Worm (Caenorhabditis elegans) whole organism, mixed stage, embryonic: ENCODE data around the gene Y73B6BL.47.
A peak's percentile ranks its signal among the peaks of the same experiment; 100 is the strongest.

ENCODE experiments used
- M03D4.4 ChIP-seq: sonication (generic microtip); optimal IDR thresholded peaks from 2 replicates; lab custom pipeline; 2017; ENCODE audit warnings: mild to moderate bottlenecking, missing genetic modification characterization, missing compliant biosample characterization
- bed-3 ChIP-seq: fragments of 200-800 bp; sonication (Bioruptor generic); optimal IDR thresholded peaks from 3 replicates; lab custom pipeline; 2018; ENCODE audit warnings: mild to moderate bottlenecking, missing genetic modification characterization, moderate library complexity, missing compliant biosample characterization
- ceh-39 ChIP-seq: fragments of 150-350 bp; optimal IDR thresholded peaks from 2 replicates; lab custom pipeline; 2014; ENCODE audit warnings: missing biosample characterization, missing genetic modification characterization
- ceh-43 ChIP-seq: fragments of 200-800 bp; sonication (Bioruptor generic); optimal IDR thresholded peaks from 2 replicates; lab custom pipeline; 2018; ENCODE audit warnings: mild to moderate bottlenecking, missing genetic modification characterization, moderate library complexity, missing compliant biosample characterization
- ceh-83 ChIP-seq: fragments of 200-800 bp; sonication (Bioruptor generic); optimal IDR thresholded peaks from 2 replicates; lab custom pipeline; 2018; ENCODE audit warnings: mild to moderate bottlenecking, missing genetic modification characterization, missing compliant biosample characterization
- ces-1 ChIP-seq: fragments of 150-350 bp; optimal IDR thresholded peaks from 2 replicates; lab custom pipeline; 2014; ENCODE audit warnings: missing biosample characterization, missing genetic modification reagents, missing genetic modification characterization
- drap-1 ChIP-seq: fragments of 200-800 bp; sonication (Bioruptor generic); optimal IDR thresholded peaks from 3 replicates; lab custom pipeline; 2018; ENCODE audit warnings: mild to moderate bottlenecking, missing genetic modification characterization, missing compliant biosample characterization
- elt-1 ChIP-seq: sonication (generic microtip); optimal IDR thresholded peaks from 2 replicates; lab custom pipeline; 2017; ENCODE audit warnings: missing genetic modification characterization, mild to moderate bottlenecking, missing compliant biosample characterization, antibody characterized with exemption, moderate library complexity, borderline replicate concordance; ENCODE audit not compliant: insufficient read depth
- flh-1 ChIP-seq: fragments of 200-800 bp; sonication (Bioruptor generic); optimal IDR thresholded peaks from 2 replicates; lab custom pipeline; 2018; ENCODE audit warnings: mild to moderate bottlenecking, missing genetic modification characterization, moderate library complexity, missing compliant biosample characterization
- ham-2 ChIP-seq: fragments of 200-800 bp; sonication (Bioruptor generic); optimal IDR thresholded peaks from 2 replicates; lab custom pipeline; 2018; ENCODE audit warnings: mild to moderate bottlenecking, missing genetic modification characterization, missing compliant biosample characterization
- hlh-1 ChIP-seq: fragments of 150-350 bp; optimal IDR thresholded peaks from 2 replicates; lab custom pipeline; 2014; ENCODE audit warnings: missing biosample characterization, missing genetic modification reagents, missing genetic modification characterization
- lin-13 ChIP-seq: fragments of 150-350 bp; optimal IDR thresholded peaks from 2 replicates; lab custom pipeline; 2014; ENCODE audit warnings: missing biosample characterization, missing genetic modification characterization
- lin-32 ChIP-seq: fragments of 200-800 bp; sonication (Bioruptor generic); optimal IDR thresholded peaks from 2 replicates; lab custom pipeline; 2018; ENCODE audit warnings: mild to moderate bottlenecking, missing genetic modification characterization, missing compliant biosample characterization
- lsy-2 ChIP-seq: fragments of 150-350 bp; optimal IDR thresholded peaks from 2 replicates; lab custom pipeline; 2014; ENCODE audit warnings: missing biosample characterization, missing genetic modification characterization
- mab-5 ChIP-seq: fragments of 150-350 bp; optimal IDR thresholded peaks from 2 replicates; lab custom pipeline; 2014; ENCODE audit warnings: missing biosample characterization, missing genetic modification characterization
- mep-1 ChIP-seq: fragments of 150-350 bp; optimal IDR thresholded peaks from 2 replicates; lab custom pipeline; 2017; ENCODE audit warnings: missing biosample characterization, missing genetic modification reagents, missing genetic modification characterization, inconsistent platforms
- mls-2 ChIP-seq: sonication (generic microtip); optimal IDR thresholded peaks from 2 replicates; lab custom pipeline; 2016; ENCODE audit warnings: mild to moderate bottlenecking, missing genetic modification characterization, moderate library complexity, missing compliant biosample characterization
- nhr-12 ChIP-seq: fragments of 150-350 bp; optimal IDR thresholded peaks from 2 replicates; lab custom pipeline; 2014; ENCODE audit warnings: missing biosample characterization, missing genetic modification characterization
- nhr-237 ChIP-seq: fragments of 150-350 bp; optimal IDR thresholded peaks from 2 replicates; lab custom pipeline; 2014; ENCODE audit warnings: missing biosample characterization, missing genetic modification characterization
- nhr-28 ChIP-seq: fragments of 150-350 bp; optimal IDR thresholded peaks from 2 replicates; lab custom pipeline; 2014; ENCODE audit warnings: missing biosample characterization, missing genetic modification characterization
- pha-4 ChIP-seq: fragments of 150-350 bp; optimal IDR thresholded peaks from 2 replicates; lab custom pipeline; 2018; ENCODE audit warnings: missing biosample characterization, missing genetic modification reagents, missing genetic modification characterization
- sptf-1 ChIP-seq: sonication (generic microtip); optimal IDR thresholded peaks from 2 replicates; lab custom pipeline; 2017; ENCODE audit warnings: mild to moderate bottlenecking, missing genetic modification characterization, moderate library complexity, missing compliant biosample characterization
- tbx-8 ChIP-seq: fragments of 200-800 bp; sonication (Bioruptor generic); optimal IDR thresholded peaks from 2 replicates; lab custom pipeline; 2018; ENCODE audit warnings: mild to moderate bottlenecking, missing genetic modification characterization, moderate library complexity, missing compliant biosample characterization
- unc-120 ChIP-seq: sonication (generic microtip); optimal IDR thresholded peaks from 2 replicates; lab custom pipeline; 2017; ENCODE audit warnings: missing genetic modification characterization, missing compliant biosample characterization; ENCODE audit not compliant: poor library complexity, severe bottlenecking

Y73B6BL.47 gene

DNA sequence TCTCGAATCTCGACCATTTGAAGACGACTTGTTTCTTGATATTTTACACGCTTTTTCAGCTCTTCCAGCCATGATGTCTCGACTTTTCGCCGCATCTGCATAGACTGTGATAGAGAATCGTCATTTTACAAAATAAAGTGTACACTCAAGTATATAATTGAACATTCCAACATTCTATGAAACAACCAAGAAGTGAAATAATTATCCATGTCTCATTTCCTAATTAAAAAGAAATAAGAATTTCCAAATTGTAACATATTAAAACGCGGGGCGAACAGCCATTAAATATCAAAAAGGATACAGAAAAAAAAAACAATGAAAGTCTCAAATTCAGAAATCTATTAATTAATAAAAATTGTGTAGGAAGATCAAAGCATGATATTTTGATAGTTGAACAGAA is 11.2 kb downstream of the Y73B6BL.47 start, which contains the start of gene smg-3:
TSS of gene smg-3 (minus strand) at position 101 of the 400 bp plus-strand sequence.
- TF ChIP-seq ces-1 (GFP tag; lab: Kevin White, UChicago) = no peak
- no peak for TF ChIP-seq mab-5 (tag; lab: Kevin White, UChicago)
- no peak for TF ChIP-seq lin-32 (GFP tag; lab: Kevin White, UChicago)
- no peak for TF ChIP-seq tbx-8 (GFP tag; lab: Kevin White, UChicago)
- TF ChIP-seq nhr-237 (tag; lab: Kevin White, UChicago) = no peak
- no peak for TF ChIP-seq lin-13
- TF ChIP-seq sptf-1 (tag; lab: Kevin White, UChicago) = no peak

DNA sequence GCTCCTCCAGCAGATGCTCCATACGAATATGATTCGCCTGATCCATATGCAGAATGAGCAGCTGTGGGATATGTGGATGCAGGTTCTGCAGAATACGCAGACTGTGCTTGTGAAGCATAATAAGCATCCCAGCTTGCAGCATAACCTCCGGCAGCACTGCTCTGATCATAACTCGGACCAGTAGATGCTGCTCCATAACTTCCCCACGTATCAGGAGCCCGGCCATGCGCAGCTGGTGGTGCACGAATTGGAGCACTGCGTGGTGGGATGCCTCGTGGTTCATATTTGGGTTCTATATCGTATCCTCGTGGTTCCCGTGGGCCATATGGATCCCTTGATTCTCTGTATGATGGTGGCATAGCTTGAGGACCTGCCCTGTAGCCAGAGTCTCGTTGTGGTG is 12.0 kb downstream of the Y73B6BL.47 start:
- no peak for TF ChIP-seq pha-4
- TF ChIP-seq nhr-28 = no peak
- no peak for TF ChIP-seq lsy-2 (tag; lab: Kevin White, UChicago)
- no peak for TF ChIP-seq elt-1
- no peak for TF ChIP-seq ceh-83 (GFP tag; lab: Kevin White, UChicago)
- TF ChIP-seq nhr-237 (tag; lab: Kevin White, UChicago) = no peak
- no peak for TF ChIP-seq bed-3 (GFP tag; lab: Kevin White, UChicago)
- no peak for TF ChIP-seq ceh-43 (GFP tag; lab: Kevin White, UChicago)
- TF ChIP-seq ceh-39 (tag; lab: Kevin White, UChicago) = no peak
- no peak for TF ChIP-seq mls-2 (tag; lab: Kevin White, UChicago)
- TF ChIP-seq drap-1 (GFP tag; lab: Kevin White, UChicago) = no peak
- no peak for TF ChIP-seq tbx-8 (GFP tag; lab: Kevin White, UChicago)

DNA sequence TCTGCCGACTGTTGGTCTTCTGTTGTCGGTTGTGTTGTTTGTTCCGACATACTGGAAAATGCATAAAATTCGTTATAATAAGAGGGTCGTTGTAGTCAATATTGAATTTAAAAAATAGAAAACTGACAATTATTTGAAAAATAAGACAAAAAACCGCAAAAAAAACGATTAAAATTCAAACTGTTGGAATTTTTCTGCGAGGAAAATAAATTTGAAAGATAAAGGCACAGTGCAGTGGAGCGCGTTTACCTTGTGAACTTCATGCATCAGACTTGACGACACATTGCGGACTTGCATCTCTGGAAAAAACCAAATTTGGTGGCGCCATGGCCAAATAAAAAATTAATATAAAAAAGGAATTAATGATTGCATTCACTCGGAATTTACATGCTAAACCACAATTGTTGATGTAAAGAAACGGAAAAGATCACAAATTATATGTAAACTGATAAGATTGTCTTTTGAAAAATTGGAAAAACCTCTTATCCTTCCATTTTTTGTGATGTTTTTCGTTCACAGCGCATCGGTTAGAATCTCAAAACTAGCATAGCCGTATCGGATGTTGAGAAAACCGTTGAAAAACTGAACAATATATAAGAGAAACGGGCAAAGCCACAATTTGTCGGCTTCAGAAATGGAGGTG is 14.8 kb downstream of the Y73B6BL.47 start, which contains the start of the genes hrpf-2 and bli-6:
TSS of gene hrpf-2 (minus strand) at position 51 of the 643 bp plus-strand sequence.
TSS of gene bli-6 (plus strand) at position 593 of the 643 bp plus-strand sequence.
- TF ChIP-seq pha-4 = peak; percentile 35
- no peak for TF ChIP-seq mls-2 (tag; lab: Kevin White, UChicago)
- peak; percentile 85 for TF ChIP-seq unc-120 (tag; lab: Kevin White, UChicago)
- no peak for TF ChIP-seq mab-5 (tag; lab: Kevin White, UChicago)
- TF ChIP-seq hlh-1 (tag; lab: Kevin White, UChicago) = peak; percentile 1
- TF ChIP-seq nhr-28 = no peak
- peak; percentile 61 for TF ChIP-seq nhr-237 (tag; lab: Kevin White, UChicago)
- TF ChIP-seq ces-1 (GFP tag; lab: Kevin White, UChicago) = peak; percentile 70
- peak; percentile 4 for TF ChIP-seq ceh-39 (tag; lab: Kevin White, UChicago)
- TF ChIP-seq lsy-2 (tag; lab: Kevin White, UChicago) = peak; percentile 78
- peak; percentile 76 for TF ChIP-seq mep-1
- TF ChIP-seq, all 35 proteins: peak for 8

DNA sequence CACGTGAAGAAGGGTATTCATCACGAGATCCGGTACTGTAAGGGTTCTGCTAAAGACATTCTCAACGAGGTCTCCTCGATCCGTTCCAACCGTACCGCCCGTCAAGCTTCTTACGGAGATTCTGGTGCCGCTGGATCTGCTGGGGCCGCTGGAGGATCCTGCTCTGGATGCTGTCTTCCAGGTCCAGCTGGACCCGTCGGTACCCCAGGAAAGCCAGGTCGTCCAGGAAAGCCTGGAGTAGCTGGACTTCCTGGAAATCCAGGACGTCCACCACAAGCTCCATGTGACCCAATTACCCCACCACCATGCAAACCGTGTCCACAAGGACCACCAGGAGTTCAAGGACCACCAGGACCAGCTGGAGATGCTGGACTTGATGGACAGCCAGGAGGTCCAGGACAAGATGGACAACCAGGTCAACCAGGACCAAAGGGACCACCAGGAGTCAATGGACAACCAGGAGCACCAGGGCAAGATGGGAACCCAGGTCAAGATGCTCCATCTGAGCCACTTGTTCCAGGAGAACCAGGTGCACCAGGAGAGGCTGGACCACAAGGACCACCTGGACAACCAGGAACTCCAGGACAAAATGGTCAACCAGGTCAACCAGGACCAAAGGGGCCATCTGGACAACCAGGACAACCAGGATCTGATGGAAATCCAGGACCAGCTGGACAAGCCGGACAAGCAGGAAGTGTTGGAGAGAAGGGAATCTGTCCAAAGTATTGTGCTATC is 15.7 kb downstream of the Y73B6BL.47 start:
- TF ChIP-seq ceh-43 (GFP tag; lab: Kevin White, UChicago) (no peak), lin-13 (no peak), nhr-237 (tag; lab: Kevin White, UChicago) (no peak), tbx-8 (GFP tag; lab: Kevin White, UChicago) (no peak), ces-1 (GFP tag; lab: Kevin White, UChicago) (no peak)
- TF ChIP-seq, all 35 proteins: peak for 0

DNA sequence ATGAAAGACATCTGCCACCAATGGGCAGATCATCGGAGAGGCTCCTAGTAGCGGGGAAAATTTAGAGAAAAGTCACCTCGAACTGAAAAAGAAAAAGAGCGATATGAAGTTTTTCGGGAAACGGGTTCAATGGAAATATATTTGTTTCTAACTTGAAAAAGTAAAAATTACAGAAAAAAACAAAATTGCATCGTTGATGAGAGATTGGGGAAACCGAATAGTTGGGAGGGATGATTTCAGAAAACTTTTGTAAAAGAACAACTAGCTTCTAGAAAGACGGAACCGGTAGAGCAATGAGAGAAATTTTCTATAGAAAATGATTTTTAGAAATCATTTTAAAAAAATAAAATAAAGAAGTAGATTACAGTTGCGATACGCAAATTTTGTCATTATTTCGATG is 16.6 kb downstream of the Y73B6BL.47 start:
- TF ChIP-seq ceh-43 (GFP tag; lab: Kevin White, UChicago) = no peak
- TF ChIP-seq ham-2 (GFP tag; lab: Kevin White, UChicago) = no peak
- TF ChIP-seq mep-1 = no peak
- no peak for TF ChIP-seq mab-5 (tag; lab: Kevin White, UChicago)
- no peak for TF ChIP-seq tbx-8 (GFP tag; lab: Kevin White, UChicago)
- TF ChIP-seq lin-13 = no peak
- TF ChIP-seq ceh-39 (tag; lab: Kevin White, UChicago) = no peak
- no peak for TF ChIP-seq lin-32 (GFP tag; lab: Kevin White, UChicago)
- no peak for TF ChIP-seq nhr-12
- no peak for TF ChIP-seq ces-1 (GFP tag; lab: Kevin White, UChicago)
- no peak for TF ChIP-seq ceh-83 (GFP tag; lab: Kevin White, UChicago)
- no peak for TF ChIP-seq nhr-237 (tag; lab: Kevin White, UChicago)
- TF ChIP-seq M03D4.4 (tag; lab: Kevin White, UChicago) = no peak
- TF ChIP-seq flh-1 (GFP tag; lab: Kevin White, UChicago) = no peak
- TF ChIP-seq lsy-2 (tag; lab: Kevin White, UChicago) = no peak
